Worm (Caenorhabditis elegans) whole organism, L4 larva: ENCODE results near the gene srt-3.

Experiments used
- aly-2 ChIP-seq: sonication (generic microtip); optimal IDR thresholded peaks from 2 replicates; lab custom pipeline; 2018; ENCODE audit warnings: missing biosample characterization, missing genetic modification characterization
- duxl-1 ChIP-seq: sonication (generic microtip); optimal IDR thresholded peaks from 2 replicates; lab custom pipeline; 2016; ENCODE audit warnings: mild to moderate bottlenecking, missing genetic modification characterization, moderate library complexity, missing compliant biosample characterization; ENCODE audit not compliant: poor library complexity
- egl-27 ChIP-seq: sonication (generic microtip); optimal IDR thresholded peaks from 3 replicates; lab custom pipeline; 2017; ENCODE audit warnings: missing biosample characterization, missing genetic modification reagents, missing genetic modification characterization
- unc-130 ChIP-seq: sonication (generic microtip); optimal IDR thresholded peaks from 2 replicates; lab custom pipeline; 2016; ENCODE audit warnings: missing genetic modification reagents, missing genetic modification characterization, missing compliant biosample characterization

DNA sequence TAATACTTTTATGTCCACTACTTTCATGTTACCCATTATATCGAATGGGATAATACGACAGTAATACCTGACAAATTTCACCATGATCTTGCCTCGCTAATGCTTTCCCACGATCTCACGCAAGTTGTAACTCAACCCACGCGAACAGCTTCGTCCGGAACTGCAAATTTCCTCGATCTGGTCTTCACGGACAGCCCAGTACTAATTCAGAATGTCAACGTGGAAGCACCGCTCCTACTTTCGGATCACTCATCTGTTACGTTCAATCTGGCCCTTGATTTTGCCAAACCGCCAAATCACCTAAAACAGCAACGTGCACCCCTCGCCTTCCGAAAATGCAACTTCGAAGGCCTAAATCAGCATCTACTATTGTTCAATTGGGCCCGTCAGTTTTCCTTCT lies 13.4 kb upstream of the srt-3 start:
- no peak for TF ChIP-seq duxl-1 (tag; lab: Kevin White, UChicago)
- no peak for TF ChIP-seq aly-2 (tag; lab: Kevin White, UChicago)
- TF ChIP-seq egl-27 (tag; lab: Kevin White, UChicago) = no peak
- no peak for TF ChIP-seq unc-130
